Fruit fly (Drosophila melanogaster): ENCODE results near the gene CG46399.

The CG46399 gene

dm6 chrX:14839739-14840347, 19.2 kb upstream of the CG46399 start (continued):
- TF ChIP-seq Elba2 (GFP tag; optimal IDR thresholded peaks at IDR 0.05) (no peak), knrl (GFP tag; IDR thresholded peaks at IDR 0.05; ENCODE audit: partially characterized antibody) (no peak), Atf3 (GFP tag; optimal IDR thresholded peaks at IDR 0.05) (peak; percentile 88), CG2712 (tag; optimal IDR thresholded peaks at IDR 0.05) (peak; percentile 39), CG16813 (GFP tag; IDR thresholded peaks at IDR 0.05; ENCODE audit: partially characterized antibody) (no peak), CG8089 (GFP tag; optimal IDR thresholded peaks at IDR 0.05) (no peak), kay (GFP tag; optimal IDR thresholded peaks at IDR 0.05) (no peak), CG17385 (GFP tag; optimal IDR thresholded peaks at IDR 0.05) (peak; percentile 42), pros (GFP tag; optimal IDR thresholded peaks at IDR 0.05) (no peak), HmgD (GFP tag; optimal IDR thresholded peaks at IDR 0.05) (peak; percentile 43), CG13624 (GFP tag; optimal IDR thresholded peaks at IDR 0.05) (peak; percentile 37), gce (GFP tag; IDR thresholded peaks at IDR 0.05) (no peak), repo (GFP tag; optimal IDR thresholded peaks at IDR 0.05) (no peak), sr (GFP tag; IDR thresholded peaks at IDR 0.05) (no peak), Hey (tag; optimal IDR thresholded peaks at IDR 0.05) (no peak), rib (GFP tag; IDR thresholded peaks at IDR 0.05) (peak; percentile 67; the same call in 1 of the 2 replicates), sna (GFP tag; IDR thresholded peaks at IDR 0.05; ENCODE audit: partially characterized antibody) (no peak), Mad (GFP tag; optimal IDR thresholded peaks at IDR 0.05) (peak; percentile 15), CG14860 (GFP tag; IDR thresholded peaks at IDR 0.05; ENCODE audit: partially characterized antibody) (no peak), CG10431 (GFP tag; optimal IDR thresholded peaks at IDR 0.05) (peak; percentile 52), wor (GFP tag; IDR thresholded peaks at IDR 0.05) (no peak), btn (GFP tag; optimal IDR thresholded peaks at IDR 0.05) (peak; percentile 7), CG7357 (GFP tag; IDR thresholded peaks at IDR 0.05) (no peak), CG18011 (GFP tag; optimal IDR thresholded peaks at IDR 0.05) (no peak), CG14965 (GFP tag; optimal IDR thresholded peaks at IDR 0.05; ENCODE audit: borderline replicate concordance) (no peak), Xbp1 (GFP tag; optimal IDR thresholded peaks at IDR 0.05) (peak; percentile 34), D19B (GFP tag; optimal IDR thresholded peaks at IDR 0.05) (peak; percentile 31), CG43689 (GFP tag; IDR thresholded peaks at IDR 0.05) (no peak), CG17802 (tag; optimal IDR thresholded peaks at IDR 0.05) (no peak), stc (GFP tag; IDR thresholded peaks at IDR 0.05) (0 out of 2 replicates have a peak, but pooled peaks have one; percentile 30), Atf6 (GFP tag; IDR thresholded peaks at IDR 0.05) (peak; percentile 66), CG1832 (GFP tag; optimal IDR thresholded peaks at IDR 0.05) (peak; percentile 61), tna (GFP tag; IDR thresholded peaks at IDR 0.05; ENCODE audit: partially characterized antibody) (no peak), CG3847 (GFP tag; IDR thresholded peaks at IDR 0.05) (peak; percentile 45; the same call in 1 of the 2 replicates), slou (GFP tag; optimal IDR thresholded peaks at IDR 0.05) (no peak), dan (GFP tag; IDR thresholded peaks at IDR 0.05) (no peak), aop (GFP tag; IDR thresholded peaks at IDR 0.05) (no peak), CG11398 (GFP tag; optimal IDR thresholded peaks at IDR 0.05) (no peak), CG18262 (tag; optimal IDR thresholded peaks at IDR 0.05) (no peak), chinmo (GFP tag; IDR thresholded peaks at IDR 0.05; ENCODE audit: partially characterized antibody) (0 out of 4 replicates have a peak, but pooled peaks have one; percentile 68), Adf1 (GFP tag; IDR thresholded peaks at IDR 0.05) (no peak), Lpt (GFP tag; optimal IDR thresholded peaks at IDR 0.05) (no peak), tup (GFP tag; optimal IDR thresholded peaks at IDR 0.05) (no peak), Fer2 (tag; optimal IDR thresholded peaks at IDR 0.05) (no peak), CG10274 (GFP tag; optimal IDR thresholded peaks at IDR 0.05) (no peak), CG8359 (GFP tag; optimal IDR thresholded peaks at IDR 0.05; ENCODE audit: borderline replicate concordance) (peak; percentile 34), ase (GFP tag; IDR thresholded peaks at IDR 0.05) (peak; percentile 15; the same call in 1 of the 3 replicates), CG2875 (GFP tag; optimal IDR thresholded peaks at IDR 0.05) (no peak), Hand (GFP tag; optimal IDR thresholded peaks at IDR 0.05) (peak; percentile 15), trem (tag; optimal IDR thresholded peaks at IDR 0.05) (no peak)
